Fruit fly (Drosophila melanogaster): ENCODE data around the gene wgn.

The wgn gene

dm6 chrX:18613434-18613833 is 21.3 kb downstream of the wgn start (continued):
- TF ChIP-seq tap (tag; optimal IDR thresholded peaks at IDR 0.05) (no peak), CG7928 (GFP tag; optimal IDR thresholded peaks at IDR 0.05) (no peak), CG15696 (tag; optimal IDR thresholded peaks at IDR 0.05) (no peak), CG13123 (GFP tag; optimal IDR thresholded peaks at IDR 0.05) (no peak), CG10274 (GFP tag; optimal IDR thresholded peaks at IDR 0.05) (peak; percentile 81), CG2202 (tag; optimal IDR thresholded peaks at IDR 0.05) (no peak), Dad (GFP tag; optimal IDR thresholded peaks at IDR 0.05) (no peak), ranshi (GFP tag; IDR thresholded peaks at IDR 0.05) (no peak), CG6272 (GFP tag; IDR thresholded peaks at IDR 0.05) (no peak), TFAM (GFP tag; optimal IDR thresholded peaks at IDR 0.05) (no peak)

- TF ChIP-seq tna (GFP tag; IDR thresholded peaks at IDR 0.05; ENCODE audit: partially characterized antibody) (no peak), Trl (optimal IDR thresholded peaks at IDR 0.05) (peak in 1 of 2 experiments; percentile 22), Trl (GFP tag; optimal IDR thresholded peaks at IDR 0.05) (no peak), Nf-YC (tag; optimal IDR thresholded peaks at IDR 0.05) (peak; percentile 83), Deaf1 (tag; optimal IDR thresholded peaks at IDR 0.05) (peak; percentile 25), CG1832 (GFP tag; optimal IDR thresholded peaks at IDR 0.05) (peak; percentile 74), CG14050 (GFP tag; IDR thresholded peaks at IDR 0.05) (no peak), Nf-YB (GFP tag; optimal IDR thresholded peaks at IDR 0.05) (peak; percentile 77)
Measured at dm6 chrX:18587265-18587664, 47.4 kb downstream of the wgn start.

dm6 chrX:18575151-18575550 is 59.6 kb downstream of the wgn start:
- no peak for TF ChIP-seq oc (tag; optimal IDR thresholded peaks at IDR 0.05)
- TF ChIP-seq crol (GFP tag; IDR thresholded peaks at IDR 0.05) = peak; percentile 62
- TF ChIP-seq CG15479 (GFP tag; optimal IDR thresholded peaks at IDR 0.05) = no peak
- 0 out of 3 replicates have a peak, but pooled peaks have one; percentile 19 for TF ChIP-seq sr (GFP tag; IDR thresholded peaks at IDR 0.05)
- peak; percentile 63; the same call in 1 of the 2 replicates for TF ChIP-seq seq (GFP tag; IDR thresholded peaks at IDR 0.05)
- TF ChIP-seq Adf1 (GFP tag; IDR thresholded peaks at IDR 0.05) = peak; percentile 43; the same call in 1 of the 2 replicates
- TF ChIP-seq Deaf1 (tag; optimal IDR thresholded peaks at IDR 0.05) = peak; percentile 90
- no peak for TF ChIP-seq nerfin-1 (tag; optimal IDR thresholded peaks at IDR 0.05)
- peak; percentile 7 for TF ChIP-seq CG12071 (GFP tag; optimal IDR thresholded peaks at IDR 0.05)
- TF ChIP-seq CG8924 (tag; optimal IDR thresholded peaks at IDR 0.05) = no peak
- TF ChIP-seq exex (tag; optimal IDR thresholded peaks at IDR 0.05) = no peak
- 0 out of 3 replicates have a peak, but pooled peaks have one; percentile 8 for TF ChIP-seq Dbx (GFP tag; IDR thresholded peaks at IDR 0.05)
- TF ChIP-seq Nf-YC (tag; optimal IDR thresholded peaks at IDR 0.05) = peak; percentile 94
- TF ChIP-seq abd-A (tag; optimal IDR thresholded peaks at IDR 0.05) = peak; percentile 7
- no peak for TF ChIP-seq CG2116 (GFP tag; optimal IDR thresholded peaks at IDR 0.05)
- TF ChIP-seq Nf-YB (GFP tag; optimal IDR thresholded peaks at IDR 0.05) = peak; percentile 77
- no peak for TF ChIP-seq CG10654 (GFP tag; optimal IDR thresholded peaks at IDR 0.05)
